Fruit fly (Drosophila melanogaster) whole organism, adult: ENCODE data around the gene CG10600.
A peak's percentile ranks its signal among the peaks of the same experiment; 100 is the strongest.

Experiments
- CG11617 ChIP-seq: fragments of 200-800 bp; sonication (Bioruptor generic); optimal IDR thresholded peaks from 2 replicates; lab custom pipeline; 2017; ENCODE audit warnings: mild to moderate bottlenecking, missing biosample characterization, missing genetic modification reagents, missing genetic modification characterization
- CG12768 ChIP-seq: fragments of 200-800 bp; sonication (Bioruptor generic); optimal IDR thresholded peaks from 2 replicates; lab custom pipeline; 2017; ENCODE audit warnings: missing biosample characterization, missing genetic modification characterization, mild to moderate bottlenecking, moderate library complexity, missing genetic modification reagents
- CG14711 ChIP-seq: fragments of 200-800 bp; sonication (Bioruptor generic); optimal IDR thresholded peaks from 2 replicates; lab custom pipeline; 2018; ENCODE audit warnings: missing biosample characterization, mild to moderate bottlenecking, missing genetic modification characterization, moderate library complexity
- CG1620 ChIP-seq: fragments of 200-800 bp; sonication (Bioruptor generic); optimal IDR thresholded peaks from 2 replicates; lab custom pipeline; 2016; ENCODE audit warnings: missing biosample characterization, missing genetic modification characterization
- CG33017 ChIP-seq: fragments of 200-800 bp; sonication (Bioruptor generic); optimal IDR thresholded peaks from 2 replicates; lab custom pipeline; 2018; ENCODE audit warnings: missing biosample characterization, mild to moderate bottlenecking, missing genetic modification characterization, moderate library complexity
- CG5204 ChIP-seq: fragments of 200-800 bp; sonication (Bioruptor generic); optimal IDR thresholded peaks from 2 replicates; lab custom pipeline; 2016; ENCODE audit warnings: missing biosample characterization, missing genetic modification characterization
- CG7045 ChIP-seq: fragments of 200-800 bp; sonication (Bioruptor generic); optimal IDR thresholded peaks from 2 replicates; lab custom pipeline; 2017; ENCODE audit warnings: missing biosample characterization, mild to moderate bottlenecking, missing genetic modification characterization
- CG7101 ChIP-seq: fragments of 200-800 bp; sonication (Bioruptor generic); optimal IDR thresholded peaks from 2 replicates; lab custom pipeline; 2018; ENCODE audit warnings: missing biosample characterization, mild to moderate bottlenecking, missing genetic modification characterization, moderate library complexity
- Clk ChIP-seq: fragments of 200-800 bp; sonication (Bioruptor generic); optimal IDR thresholded peaks from 2 replicates; lab custom pipeline; 2017; ENCODE audit warnings: missing biosample characterization, missing genetic modification characterization
- Crg-1 ChIP-seq: fragments of 200-800 bp; sonication (Bioruptor generic); optimal IDR thresholded peaks from 2 replicates; lab custom pipeline; 2016; ENCODE audit warnings: missing biosample characterization, missing genetic modification characterization
- Hr96 ChIP-seq: fragments of 200-800 bp; sonication (Bioruptor generic); optimal IDR thresholded peaks from 2 replicates; lab custom pipeline; 2016; ENCODE audit warnings: missing biosample characterization, missing genetic modification characterization
- Mnt ChIP-seq: fragments of 200-800 bp; sonication (Bioruptor generic); optimal IDR thresholded peaks from 2 replicates; lab custom pipeline; 2016; ENCODE audit warnings: missing biosample characterization, mild to moderate bottlenecking, missing genetic modification characterization
- bab1 ChIP-seq: fragments of 200-800 bp; sonication (Bioruptor generic); optimal IDR thresholded peaks from 3 replicates; lab custom pipeline; 2019; ENCODE audit warnings: missing biosample characterization, mild to moderate bottlenecking, missing genetic modification characterization, moderate library complexity
- cic ChIP-seq: fragments of 200-800 bp; sonication (Bioruptor generic); optimal IDR thresholded peaks from 2 replicates; lab custom pipeline; 2017; ENCODE audit warnings: missing biosample characterization, mild to moderate bottlenecking, missing genetic modification characterization, moderate library complexity
- cnc ChIP-seq, 2 experiments: fragments of >200 bp; optimal IDR thresholded peaks; 2 replicates each; lab custom pipeline; 2017
- kay ChIP-seq: fragments of 200-800 bp; sonication (Bioruptor generic); peaks from one replicate; lab custom pipeline; 2016; ENCODE audit warnings: missing biosample characterization, missing genetic modification characterization, borderline replicate concordance
- ovo ChIP-seq: fragments of 200-800 bp; sonication (Bioruptor generic); optimal IDR thresholded peaks from 2 replicates; lab custom pipeline; 2016; ENCODE audit warnings: missing biosample characterization, missing genetic modification characterization
- pad ChIP-seq: fragments of 200-800 bp; sonication (Bioruptor generic); optimal IDR thresholded peaks from 3 replicates; lab custom pipeline; 2017; ENCODE audit warnings: missing biosample characterization, missing genetic modification characterization, mild to moderate bottlenecking, moderate library complexity, missing genetic modification reagents
- tj ChIP-seq: fragments of 200-800 bp; sonication (Bioruptor generic); optimal IDR thresholded peaks from 3 replicates; lab custom pipeline; 2017; ENCODE audit warnings: missing biosample characterization, mild to moderate bottlenecking, missing genetic modification characterization, moderate library complexity
- toe ChIP-seq: fragments of 200-800 bp; sonication (Bioruptor generic); optimal IDR thresholded peaks from 2 replicates; lab custom pipeline; 2016; ENCODE audit warnings: missing biosample characterization, missing genetic modification characterization

The CG10600 gene

DNA sequence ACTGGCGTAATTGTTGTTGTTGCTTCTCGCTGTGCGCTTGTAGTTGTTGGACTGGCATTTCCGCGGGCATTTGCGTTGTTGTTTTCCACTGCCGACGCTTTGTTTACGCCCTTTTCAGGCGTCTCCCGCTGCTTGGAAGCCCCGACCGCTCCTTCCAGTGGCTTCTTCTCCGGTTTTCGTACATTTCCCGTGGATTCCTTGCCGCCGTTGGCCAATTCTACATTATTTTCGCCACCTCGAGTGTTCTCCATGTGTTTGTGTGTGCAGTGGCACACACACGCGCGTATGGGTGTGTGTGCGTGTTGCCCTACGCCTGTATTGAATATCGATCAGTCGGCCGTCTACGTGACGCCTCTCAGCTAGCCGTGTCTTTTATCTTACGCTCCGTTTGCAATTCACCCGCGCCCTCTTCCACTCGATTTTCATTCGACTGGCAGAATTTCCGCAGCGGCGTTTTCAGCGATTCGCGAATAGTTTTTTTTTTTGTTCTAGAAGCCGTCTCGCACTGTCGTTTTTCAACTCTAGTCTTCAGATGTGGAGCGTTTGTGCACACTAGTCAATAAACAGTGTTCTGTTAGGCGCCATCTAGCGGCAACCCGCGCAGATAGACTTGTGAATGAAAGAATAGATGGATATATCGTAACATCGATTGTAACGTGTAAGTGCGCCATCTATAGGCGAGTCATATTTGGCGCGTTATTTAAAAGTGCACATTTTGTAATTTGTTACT lies at the start of gene CG10600:
Gene CG10600 (minus strand): TSS at position 537 of the 730 bp plus-strand sequence.
- peak; percentile 71 for TF ChIP-seq cic
- no peak for TF ChIP-seq kay
- TF ChIP-seq CG33017 (tag; lab: Kevin White, UChicago), result peak; percentile 66
- peak; percentile 84 for TF ChIP-seq CG12768 (GFP tag; lab: Kevin White, UChicago)
- peak; percentile 92 for TF ChIP-seq Hr96 (GFP tag; lab: Kevin White, UChicago)
- peak; percentile 88 for TF ChIP-seq toe (GFP tag; lab: Kevin White, UChicago)
- peak; percentile 73 for TF ChIP-seq bab1 (GFP tag; lab: Kevin White, UChicago)
- TF ChIP-seq Clk (GFP tag; lab: Kevin White, UChicago), result peak; percentile 84
- peak; percentile 92 for TF ChIP-seq Mnt (GFP tag; lab: Kevin White, UChicago)
- TF ChIP-seq CG7045 (GFP tag; lab: Kevin White, UChicago), result peak; percentile 69
- TF ChIP-seq CG5204 (GFP tag; lab: Kevin White, UChicago), result peak; percentile 85
- peak; percentile 79 for TF ChIP-seq ovo (GFP tag; lab: Kevin White, UChicago)
- peak; percentile 95 for TF ChIP-seq Crg-1
- peak; percentile 88 for TF ChIP-seq CG7101 (tag; lab: Kevin White, UChicago)
- peak; percentile 95 for TF ChIP-seq CG1620 (GFP tag; lab: Kevin White, UChicago)
- peak; percentile 74 for TF ChIP-seq CG14711 (tag; lab: Kevin White, UChicago)
- no peak for TF ChIP-seq cnc (optimal IDR thresholded peaks at IDR 0.05; lab: Kevin White, UChicago)
- TF ChIP-seq tj (GFP tag; lab: Kevin White, UChicago), result peak; percentile 51
- TF ChIP-seq CG11617 (GFP tag; lab: Kevin White, UChicago), result peak; percentile 81
- peak; percentile 84 for TF ChIP-seq pad

DNA sequence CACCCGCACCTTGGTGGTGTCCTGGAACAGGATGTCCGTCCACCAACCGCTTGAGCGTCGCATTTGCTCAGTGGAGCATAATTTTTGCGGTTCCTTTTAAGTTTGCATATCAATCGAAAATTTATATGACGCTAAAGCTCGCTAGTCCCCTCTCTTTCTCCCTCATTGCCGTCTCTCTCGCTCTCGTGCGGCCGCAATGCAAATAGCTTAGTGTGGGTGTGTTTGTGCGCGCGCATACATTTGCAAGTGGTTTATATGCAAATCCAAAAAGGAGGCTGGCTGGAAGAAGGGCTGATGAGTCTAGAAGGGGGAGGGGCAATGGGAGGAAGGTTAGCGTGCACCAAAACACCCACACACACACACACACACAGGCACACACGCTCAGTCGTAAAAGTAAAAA lies 47.4 kb upstream of the CG10600 start:
- TF ChIP-seq bab1 (GFP tag; lab: Kevin White, UChicago) (no peak), CG1620 (GFP tag; lab: Kevin White, UChicago) (no peak), CG12768 (GFP tag; lab: Kevin White, UChicago) (no peak), Mnt (GFP tag; lab: Kevin White, UChicago) (no peak), CG7045 (GFP tag; lab: Kevin White, UChicago) (no peak), cnc (optimal IDR thresholded peaks at IDR 0.05; lab: Kevin White, UChicago) (no peak), CG11617 (GFP tag; lab: Kevin White, UChicago) (no peak), CG33017 (tag; lab: Kevin White, UChicago) (no peak), pad (no peak), tj (GFP tag; lab: Kevin White, UChicago) (no peak), kay (no peak), ovo (GFP tag; lab: Kevin White, UChicago) (no peak), Crg-1 (no peak), Clk (GFP tag; lab: Kevin White, UChicago) (no peak), CG5204 (GFP tag; lab: Kevin White, UChicago) (no peak), toe (GFP tag; lab: Kevin White, UChicago) (no peak), CG14711 (tag; lab: Kevin White, UChicago) (no peak), cic (no peak), Hr96 (GFP tag; lab: Kevin White, UChicago) (no peak)

DNA sequence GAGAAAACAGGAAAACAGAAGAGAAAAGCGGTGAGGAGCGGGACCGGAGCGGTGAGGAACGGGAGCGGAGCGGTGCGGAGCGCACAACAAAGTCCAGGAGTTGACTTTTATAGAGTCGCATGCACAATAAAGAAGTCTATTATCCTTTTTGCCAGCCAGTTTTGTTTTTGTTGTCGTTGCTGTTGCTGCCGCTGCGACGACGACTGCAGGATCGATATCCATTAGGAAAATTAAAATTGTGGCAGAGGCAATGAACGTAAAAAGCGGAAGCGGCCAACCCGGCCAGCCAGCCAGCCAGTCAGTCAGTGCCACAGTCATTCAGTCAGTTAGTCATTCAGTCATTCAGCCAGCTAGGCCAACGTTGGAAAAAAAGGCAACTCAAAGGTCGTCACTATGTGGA lies 45.3 kb upstream of the CG10600 start:
- TF ChIP-seq cnc (optimal IDR thresholded peaks at IDR 0.05; lab: Kevin White, UChicago), result no peak
- no peak for TF ChIP-seq Hr96 (GFP tag; lab: Kevin White, UChicago)
- no peak for TF ChIP-seq pad
- TF ChIP-seq tj (GFP tag; lab: Kevin White, UChicago), result no peak
- no peak for TF ChIP-seq Mnt (GFP tag; lab: Kevin White, UChicago)
- TF ChIP-seq CG12768 (GFP tag; lab: Kevin White, UChicago), result no peak
- no peak for TF ChIP-seq ovo (GFP tag; lab: Kevin White, UChicago)
- no peak for TF ChIP-seq Clk (GFP tag; lab: Kevin White, UChicago)
- TF ChIP-seq bab1 (GFP tag; lab: Kevin White, UChicago), result no peak
- no peak for TF ChIP-seq Crg-1
- no peak for TF ChIP-seq CG7101 (tag; lab: Kevin White, UChicago)
- no peak for TF ChIP-seq CG14711 (tag; lab: Kevin White, UChicago)
- no peak for TF ChIP-seq CG1620 (GFP tag; lab: Kevin White, UChicago)
- TF ChIP-seq cic, result no peak
- TF ChIP-seq CG7045 (GFP tag; lab: Kevin White, UChicago), result no peak

DNA sequence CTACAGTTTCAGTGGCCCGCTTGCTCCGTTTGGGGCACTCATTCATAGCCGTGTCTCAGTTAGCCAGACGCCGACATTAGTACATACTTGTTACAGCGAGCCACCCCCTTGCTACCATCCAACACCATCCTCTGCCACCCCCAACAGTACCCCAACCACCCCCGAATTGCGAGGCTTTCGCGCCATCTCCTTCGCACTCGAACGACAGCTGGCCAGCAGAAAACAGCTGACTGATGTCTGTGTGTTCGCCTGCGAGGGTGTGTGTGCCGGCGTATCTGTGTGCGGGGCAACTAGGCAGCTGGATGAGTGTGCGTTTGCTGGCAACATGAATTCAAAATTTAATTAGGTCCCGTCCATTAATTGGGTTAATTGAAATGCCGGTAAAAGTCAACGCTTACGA lies 43.3 kb upstream of the CG10600 start:
- TF ChIP-seq CG1620 (GFP tag; lab: Kevin White, UChicago) (no peak), Clk (GFP tag; lab: Kevin White, UChicago) (no peak), bab1 (GFP tag; lab: Kevin White, UChicago) (no peak), CG33017 (tag; lab: Kevin White, UChicago) (no peak), Crg-1 (no peak), CG7045 (GFP tag; lab: Kevin White, UChicago) (no peak), ovo (GFP tag; lab: Kevin White, UChicago) (no peak), Hr96 (GFP tag; lab: Kevin White, UChicago) (no peak)

DNA sequence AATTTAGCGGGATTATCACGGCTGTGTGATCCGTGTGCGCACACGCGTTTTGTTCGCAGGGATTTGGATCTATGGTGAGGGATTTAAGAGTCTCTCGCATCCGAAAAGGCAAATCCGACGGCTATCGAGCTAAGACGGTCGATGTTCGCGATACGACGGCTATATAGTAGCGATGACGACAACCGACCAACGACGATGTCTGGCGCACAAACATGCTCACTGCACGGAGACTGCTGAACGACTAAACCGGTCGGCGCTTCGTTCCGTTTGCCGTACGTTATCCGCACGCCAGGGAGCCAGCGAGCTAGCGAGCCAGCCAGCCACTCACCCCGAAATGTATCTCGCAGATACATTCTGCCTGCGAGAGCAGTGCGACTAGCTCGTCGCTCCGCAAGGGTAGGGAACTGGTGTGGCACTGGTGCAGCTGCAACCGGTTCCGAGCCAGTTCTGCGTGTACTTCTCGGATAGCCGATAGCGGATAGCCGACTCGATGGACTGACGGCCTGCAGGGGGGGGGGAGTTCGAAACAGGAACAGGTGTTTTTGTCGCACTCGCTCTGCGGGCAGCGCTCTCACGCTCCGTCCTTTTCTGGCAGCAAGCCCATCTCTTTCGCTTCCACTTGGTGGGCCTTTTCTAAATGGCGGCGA lies 41.7 kb upstream of the CG10600 start, which contains the start of gene tup:
Gene tup (minus strand): TSS at position 248 of the 647 bp plus-strand sequence.
- no peak for TF ChIP-seq tj (GFP tag; lab: Kevin White, UChicago)
- peak; percentile 87 for TF ChIP-seq pad
